Worm (Caenorhabditis elegans): ENCODE data around the gene tph-1.
A peak's percentile ranks its signal among the peaks of the same experiment; 100 is the strongest.

ce11 chrII:7593227-7593626, 44.1 kb downstream of the tph-1 start:
- TF ChIP-seq dpl-1 (GFP tag; optimal IDR thresholded peaks at IDR 0.05): no peak
- no peak for TF ChIP-seq aly-2 (tag; optimal IDR thresholded peaks at IDR 0.05)
- TF ChIP-seq snpc-4 (tag; optimal IDR thresholded peaks at IDR 0.05): no peak
- TF ChIP-seq lsy-2 (tag; optimal IDR thresholded peaks at IDR 0.05): peak in 1 of 2 experiments; percentile 27

All from whole organism, L4 larva.